Fruit fly (Drosophila melanogaster) whole organism, embryonic: ENCODE results near the gene CG7366.

Experiments
- Abd-B ChIP-seq: fragments of 200-800 bp; sonication (Bioruptor generic); optimal IDR thresholded peaks from 2 replicates; lab custom pipeline; 2018; ENCODE audit warnings: missing biosample characterization, mild to moderate bottlenecking, missing genetic modification characterization, moderate library complexity
- Blimp-1 ChIP-seq: fragments of 200-800 bp; sonication (Bioruptor generic); optimal IDR thresholded peaks from 3 replicates; lab custom pipeline; 2018; ENCODE audit warnings: missing biosample characterization, missing genetic modification characterization, mild to moderate bottlenecking, moderate library complexity, missing genetic modification reagents
- CG11723 ChIP-seq: fragments of 200-800 bp; sonication (Bioruptor generic); optimal IDR thresholded peaks from 2 replicates; lab custom pipeline; 2017; ENCODE audit warnings: missing biosample characterization, mild to moderate bottlenecking, missing genetic modification characterization
- CG13123 ChIP-seq: fragments of 200-800 bp; sonication (Bioruptor generic); optimal IDR thresholded peaks from 2 replicates; lab custom pipeline; 2016; ENCODE audit warnings: missing biosample characterization, missing genetic modification characterization
- CG13287 ChIP-seq: fragments of 200-800 bp; sonication (Bioruptor generic); IDR thresholded peaks from 2 replicates; pipeline ENCODE4 v1.3.6; 2022; ENCODE audit warnings: missing biosample characterization, missing genetic modification characterization; ENCODE audit not compliant: partially characterized antibody
- CG14014 ChIP-seq: fragments of 200-800 bp; sonication (Bioruptor generic); IDR thresholded peaks from 2 replicates; pipeline ENCODE4 v1.3.6; 2022; ENCODE audit warnings: missing biosample characterization, missing genetic modification characterization
- CG15011 ChIP-seq: fragments of 200-800 bp; sonication (Bioruptor generic); optimal IDR thresholded peaks from 3 replicates; lab custom pipeline; 2018; ENCODE audit warnings: missing biosample characterization, mild to moderate bottlenecking, missing genetic modification characterization
- CG15479 ChIP-seq: fragments of 200-800 bp; sonication (Bioruptor generic); optimal IDR thresholded peaks from 3 replicates; lab custom pipeline; 2019; ENCODE audit warnings: missing biosample characterization, mild to moderate bottlenecking, missing genetic modification characterization, moderate library complexity
- CG2116 ChIP-seq: fragments of 200-800 bp; sonication (Bioruptor generic); optimal IDR thresholded peaks from 3 replicates; lab custom pipeline; 2018; ENCODE audit warnings: missing biosample characterization, mild to moderate bottlenecking, missing genetic modification characterization
- CG2199 ChIP-seq: fragments of 200-800 bp; sonication (Bioruptor generic); IDR thresholded peaks from 3 replicates; pipeline ENCODE4 v1.3.6; 2022; ENCODE audit warnings: missing biosample characterization, missing genetic modification characterization
- CG30403 ChIP-seq: fragments of 200-800 bp; sonication (Bioruptor generic); optimal IDR thresholded peaks from 3 replicates; lab custom pipeline; 2016; ENCODE audit warnings: missing biosample characterization, missing genetic modification characterization
- CG3407 ChIP-seq: fragments of 200-800 bp; sonication (Bioruptor generic); optimal IDR thresholded peaks from 2 replicates; lab custom pipeline; 2018; ENCODE audit warnings: missing biosample characterization, mild to moderate bottlenecking, missing genetic modification characterization
- CG4360 ChIP-seq: fragments of 200-800 bp; sonication (Bioruptor generic); IDR thresholded peaks from 2 replicates; pipeline ENCODE4 v1.3.6; 2022; ENCODE audit warnings: missing biosample characterization, missing genetic modification characterization
- CG4424 ChIP-seq: fragments of 200-800 bp; sonication (Bioruptor generic); optimal IDR thresholded peaks from 3 replicates; lab custom pipeline; 2016; ENCODE audit warnings: missing biosample characterization, missing genetic modification characterization
- CG6813 ChIP-seq: fragments of 200-800 bp; sonication (Bioruptor generic); optimal IDR thresholded peaks from 2 replicates; lab custom pipeline; 2017; ENCODE audit warnings: missing biosample characterization, missing genetic modification characterization, mild to moderate bottlenecking, moderate library complexity, missing genetic modification reagents
- Chrac-16 ChIP-seq: fragments of 200-800 bp; sonication (Bioruptor generic); optimal IDR thresholded peaks from 3 replicates; lab custom pipeline; 2016; ENCODE audit warnings: missing biosample characterization, missing genetic modification characterization
- CkIIα-i1 ChIP-seq: fragments of 200-800 bp; sonication (Bioruptor generic); IDR thresholded peaks from 2 replicates; pipeline ENCODE4 v1.3.6; 2022; ENCODE audit warnings: missing biosample characterization, missing genetic modification characterization
- Deaf1 ChIP-seq: fragments of 200-800 bp; optimal IDR thresholded peaks from 3 replicates; lab custom pipeline; 2019; ENCODE audit warnings: missing biosample characterization, mild to moderate bottlenecking, missing genetic modification characterization, moderate library complexity
- Doc2 ChIP-seq: fragments of 200-800 bp; sonication (Bioruptor generic); IDR thresholded peaks from 2 replicates; pipeline ENCODE4 v1.3.6; 2022; ENCODE audit warnings: missing biosample characterization, missing genetic modification characterization
- Eip74EF ChIP-seq, 2 experiments: fragments of 200-800 bp in 1 of 2; fragments of >200 bp in 1 of 2; sonication (Bioruptor generic) in 1 of 2; optimal IDR thresholded peaks; 2 replicates each; lab custom pipeline; 2017 to 2019; ENCODE audit warnings: missing biosample characterization in 2 of 2, missing genetic modification characterization in 2 of 2, mild to moderate bottlenecking in 1 of 2, moderate library complexity in 1 of 2
- HLHmδ ChIP-seq: fragments of 200-800 bp; sonication (Bioruptor generic); optimal IDR thresholded peaks from 2 replicates; lab custom pipeline; 2018; ENCODE audit warnings: missing biosample characterization, mild to moderate bottlenecking, missing genetic modification characterization, moderate library complexity
- HmgZ ChIP-seq: fragments of 200-800 bp; sonication (Bioruptor generic); optimal IDR thresholded peaks from 2 replicates; lab custom pipeline; 2018; ENCODE audit warnings: missing biosample characterization, mild to moderate bottlenecking, missing genetic modification characterization
- Kr ChIP-seq: fragments of 200-800 bp; sonication (Bioruptor generic); optimal IDR thresholded peaks from 2 replicates; lab custom pipeline; 2017; ENCODE audit warnings: missing biosample characterization, mild to moderate bottlenecking, missing genetic modification characterization
- Ravus ChIP-seq: fragments of 200-800 bp; sonication (Bioruptor generic); IDR thresholded peaks from 2 replicates; pipeline ENCODE4 v1.3.6; 2022; ENCODE audit warnings: missing biosample characterization, missing genetic modification characterization
- Sin3A ChIP-seq: fragments of >200 bp; optimal IDR thresholded peaks from 2 replicates; lab custom pipeline; 2018
- Spps ChIP-seq: fragments of 200-800 bp; sonication (Bioruptor generic); optimal IDR thresholded peaks from 2 replicates; lab custom pipeline; 2018; ENCODE audit warnings: missing biosample characterization, mild to moderate bottlenecking, missing genetic modification characterization
- Sry-β ChIP-seq: fragments of 200-800 bp; sonication (Bioruptor generic); optimal IDR thresholded peaks from 2 replicates; lab custom pipeline; 2018; ENCODE audit warnings: missing biosample characterization, mild to moderate bottlenecking, missing genetic modification characterization, moderate library complexity
- TFAM ChIP-seq: fragments of 200-800 bp; sonication (Bioruptor generic); optimal IDR thresholded peaks from 2 replicates; lab custom pipeline; 2017; ENCODE audit warnings: missing biosample characterization, missing genetic modification characterization, inconsistent platforms
- Usf ChIP-seq: fragments of 200-800 bp; sonication (Bioruptor generic); optimal IDR thresholded peaks from 2 replicates; lab custom pipeline; 2017; ENCODE audit warnings: missing genotype, missing biosample characterization, missing genetic modification characterization
- cg ChIP-seq: fragments of 200-800 bp; sonication (Bioruptor generic); optimal IDR thresholded peaks from 3 replicates; lab custom pipeline; 2019; ENCODE audit warnings: missing biosample characterization, mild to moderate bottlenecking, missing genetic modification characterization, moderate library complexity
- chif ChIP-seq, 2 experiments: fragments of 200-800 bp; sonication (Bioruptor generic); optimal IDR thresholded peaks; 3 replicates each; lab custom pipeline; 2016; ENCODE audit warnings: missing biosample characterization in 2 of 2, missing genetic modification characterization in 2 of 2
- chinmo ChIP-seq: fragments of 200-800 bp; sonication (Bioruptor generic); IDR thresholded peaks from 4 replicates; pipeline ENCODE4 v1.3.6; 2022; ENCODE audit warnings: missing biosample characterization, missing genetic modification characterization; ENCODE audit not compliant: partially characterized antibody
- cwo ChIP-seq: fragments of 200-800 bp; sonication (Bioruptor generic); optimal IDR thresholded peaks from 3 replicates; lab custom pipeline; 2017; ENCODE audit warnings: missing biosample characterization, missing genetic modification characterization, mild to moderate bottlenecking, moderate library complexity, missing genetic modification reagents
- disco-r ChIP-seq: fragments of 200-800 bp; sonication (Bioruptor generic); optimal IDR thresholded peaks from 2 replicates; lab custom pipeline; 2016; ENCODE audit warnings: missing biosample characterization, missing genetic modification characterization
- dm ChIP-seq: fragments of 200-800 bp; sonication (Bioruptor generic); optimal IDR thresholded peaks from 3 replicates; lab custom pipeline; 2016; ENCODE audit warnings: missing biosample characterization, missing genetic modification characterization
- dpn ChIP-seq, 2 experiments: fragments of 200-800 bp; sonication (Bioruptor generic); optimal IDR thresholded peaks; 3 replicates each; lab custom pipeline; 2016; ENCODE audit warnings: missing biosample characterization in 2 of 2, missing genetic modification characterization in 2 of 2
- gsb-n ChIP-seq: fragments of 200-800 bp; sonication (Bioruptor generic); optimal IDR thresholded peaks from 3 replicates; lab custom pipeline; 2018; ENCODE audit warnings: missing biosample characterization, mild to moderate bottlenecking, missing genetic modification characterization
- hkb ChIP-seq, 2 experiments: fragments of 200-800 bp in 1 of 2; fragments of >200 bp in 1 of 2; sonication (Bioruptor generic) in 1 of 2; IDR thresholded peaks in 1 of 2; optimal IDR thresholded peaks in 1 of 2; 2 replicates each; pipeline versions ENCODE4 v1.3.6 to Lab custom; 2017 to 2022; ENCODE audit warnings: missing biosample characterization in 1 of 2, missing genetic modification characterization in 1 of 2
- jigr1 ChIP-seq: fragments of 200-800 bp; sonication (Bioruptor generic); IDR thresholded peaks from 3 replicates; pipeline ENCODE4 v1.3.6; 2022; ENCODE audit warnings: missing biosample characterization, missing genetic modification characterization
- knrl ChIP-seq: fragments of 200-800 bp; sonication (Bioruptor generic); IDR thresholded peaks from 3 replicates; pipeline ENCODE4 v1.3.6; 2022; ENCODE audit warnings: missing biosample characterization, missing genetic modification characterization; ENCODE audit not compliant: partially characterized antibody
- pfk ChIP-seq: fragments of 200-800 bp; sonication (Bioruptor generic); optimal IDR thresholded peaks from 2 replicates; lab custom pipeline; 2018; ENCODE audit warnings: missing biosample characterization, mild to moderate bottlenecking, missing genetic modification characterization, moderate library complexity
- psq ChIP-seq: fragments of 200-800 bp; sonication (Bioruptor generic); optimal IDR thresholded peaks from 2 replicates; lab custom pipeline; 2017; ENCODE audit warnings: missing biosample characterization, missing genetic modification characterization
- salm ChIP-seq: fragments of 200-800 bp; sonication (Bioruptor generic); optimal IDR thresholded peaks from 2 replicates; lab custom pipeline; 2018; ENCODE audit warnings: missing biosample characterization, mild to moderate bottlenecking, missing genetic modification characterization
- sc ChIP-seq, 3 experiments: fragments of >200 bp in 2 of 3; fragments of 200-800 bp in 1 of 3; sonication (Bioruptor generic) in 1 of 3; optimal IDR thresholded peaks; 2 replicates in 2 of 3; 3 replicates in 1 of 3; lab custom pipeline; 2017; ENCODE audit warnings: mild to moderate bottlenecking in 1 of 3, missing biosample characterization in 1 of 3, missing genetic modification characterization in 1 of 3, missing genetic modification reagents in 1 of 3
- shn ChIP-seq: fragments of 200-800 bp; sonication (Bioruptor generic); optimal IDR thresholded peaks from 3 replicates; lab custom pipeline; 2016; ENCODE audit warnings: missing biosample characterization, missing genetic modification characterization
- sima ChIP-seq: fragments of 200-800 bp; sonication (Bioruptor generic); optimal IDR thresholded peaks from 2 replicates; lab custom pipeline; 2016; ENCODE audit warnings: missing biosample characterization, missing genetic modification characterization
- stwl ChIP-seq: fragments of 200-800 bp; sonication (Bioruptor generic); optimal IDR thresholded peaks from 3 replicates; lab custom pipeline; 2018; ENCODE audit warnings: missing biosample characterization, mild to moderate bottlenecking, missing genetic modification characterization, moderate library complexity
- sug ChIP-seq: fragments of 200-800 bp; optimal IDR thresholded peaks from 2 replicates; lab custom pipeline; 2019; ENCODE audit warnings: missing biosample characterization, mild to moderate bottlenecking, missing genetic modification characterization, moderate library complexity
- trh ChIP-seq: fragments of 200-800 bp; sonication (Bioruptor generic); optimal IDR thresholded peaks from 2 replicates; lab custom pipeline; 2016; ENCODE audit warnings: missing biosample characterization, missing genetic modification characterization

CG7366 gene

DNA sequence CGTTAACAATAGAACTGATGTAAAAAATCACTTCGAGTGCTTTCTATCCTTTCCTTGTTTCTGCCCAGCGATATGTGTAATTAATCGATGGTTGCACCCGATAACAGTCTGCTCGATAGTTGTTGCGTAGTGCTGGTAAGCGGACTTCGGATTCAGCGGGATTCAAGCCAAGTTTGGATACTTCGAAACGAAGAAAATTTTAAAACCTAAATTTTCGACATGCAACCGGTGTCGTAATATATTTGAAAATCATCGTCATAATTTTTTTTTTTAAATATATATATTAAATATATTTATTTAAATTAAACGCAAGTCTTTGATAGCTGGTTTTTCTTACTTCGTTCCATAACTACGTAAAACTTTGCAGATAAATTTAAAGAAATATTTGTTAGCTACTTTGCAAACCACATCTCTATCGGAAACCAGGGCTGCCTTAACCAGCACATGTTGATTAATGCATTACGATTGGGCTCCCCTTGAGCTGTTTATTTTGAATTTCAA, 4.4 kb downstream of the CG7366 start, which contains the start of the genes UbcE2M and Dhps (continued):
- no peak for TF ChIP-seq Deaf1 (tag; lab: Kevin White, UChicago)
- TF ChIP-seq CG3407 (GFP tag; lab: Kevin White, UChicago): no peak
- TF ChIP-seq Kr (GFP tag; lab: Kevin White, UChicago): no peak
- peak; percentile 83 for TF ChIP-seq knrl (GFP tag; lab: Robert Waterston, UW)
- peak; percentile 71 for TF ChIP-seq CG13287 (GFP tag; lab: Robert Waterston, UW)
- TF ChIP-seq Spps (tag; lab: Kevin White, UChicago): peak; percentile 50
- no peak for TF ChIP-seq CG4360 (GFP tag; lab: Robert Waterston, UW)
- TF ChIP-seq hkb (optimal IDR thresholded peaks at IDR 0.05; lab: Kevin White, UChicago): no peak
- peak; percentile 50 for TF ChIP-seq hkb (GFP tag; IDR thresholded peaks at IDR 0.05; lab: Robert Waterston, UW)
- TF ChIP-seq HmgZ (tag; lab: Kevin White, UChicago): peak; percentile 70
- TF ChIP-seq pfk (GFP tag; lab: Kevin White, UChicago): no peak
- no peak for TF ChIP-seq TFAM (GFP tag; lab: Kevin White, UChicago)
- TF ChIP-seq CG14014 (GFP tag; lab: Robert Waterston, UW): peak; percentile 48; the same call in 1 of the 2 replicates
- no peak for TF ChIP-seq sc (optimal IDR thresholded peaks at IDR 0.05; lab: Kevin White, UChicago)
- peak; percentile 57 for TF ChIP-seq sc (GFP tag; optimal IDR thresholded peaks at IDR 0.05; lab: Kevin White, UChicago)
- peak; percentile 42 for TF ChIP-seq trh
- peak; percentile 83 for TF ChIP-seq CG2116
- TF ChIP-seq CG15479 (GFP tag; lab: Kevin White, UChicago): no peak
- TF ChIP-seq dm: peak; percentile 52
- TF ChIP-seq CG6813 (GFP tag; lab: Kevin White, UChicago): no peak
- no peak for TF ChIP-seq CG2199 (GFP tag; lab: Robert Waterston, UW)
- TF ChIP-seq cwo (GFP tag; lab: Kevin White, UChicago): peak; percentile 57
- peak; percentile 95 for TF ChIP-seq Sry-β (GFP tag; lab: Kevin White, UChicago)
- TF ChIP-seq Doc2 (GFP tag; lab: Robert Waterston, UW): no peak
- TF ChIP-seq jigr1 (GFP tag; lab: Robert Waterston, UW): peak; percentile 60; the same call in 1 of the 3 replicates
- peak; percentile 73 for TF ChIP-seq Usf (GFP tag; lab: Kevin White, UChicago)
- TF ChIP-seq sima (GFP tag; lab: Kevin White, UChicago): no peak
- TF ChIP-seq chif (GFP tag; optimal IDR thresholded peaks at IDR 0.05; lab: Kevin White, UChicago): peak in 1 of 2 experiments; percentile 29
- TF ChIP-seq psq (GFP tag; lab: Kevin White, UChicago): peak; percentile 54
- TF ChIP-seq CG15011: no peak
- TF ChIP-seq stwl (tag; lab: Kevin White, UChicago): peak; percentile 81
- TF ChIP-seq gsb-n (tag; lab: Kevin White, UChicago): no peak
- peak; percentile 67 for TF ChIP-seq Chrac-16 (GFP tag; lab: Kevin White, UChicago)
- TF ChIP-seq chinmo (GFP tag; lab: Robert Waterston, UW): 0 out of 4 replicates have a peak, but pooled peaks have one; percentile 62
- no peak for TF ChIP-seq HLHmδ (GFP tag; lab: Kevin White, UChicago)
- no peak; the same call in 1 of the 2 replicates for TF ChIP-seq Ravus
- peak; percentile 24 for TF ChIP-seq shn
- TF ChIP-seq CG30403: peak; percentile 81
- TF ChIP-seq disco-r (GFP tag; lab: Kevin White, UChicago): no peak
- peak; percentile 66 for TF ChIP-seq dpn (GFP tag; optimal IDR thresholded peaks at IDR 0.05; lab: Kevin White, UChicago)
- peak; percentile 41 for TF ChIP-seq Sin3A
- TF ChIP-seq Blimp-1: no peak
- no peak for TF ChIP-seq CG11723 (GFP tag; lab: Kevin White, UChicago)
- TF ChIP-seq Abd-B (GFP tag; lab: Kevin White, UChicago): peak; percentile 87
- TF ChIP-seq CG4424 (GFP tag; lab: Kevin White, UChicago): peak; percentile 65
- TF ChIP-seq sug (tag; lab: Kevin White, UChicago): peak; percentile 86
- TF ChIP-seq CG13123 (GFP tag; lab: Kevin White, UChicago): peak; percentile 59
- TF ChIP-seq cg (GFP tag; lab: Kevin White, UChicago): no peak
- no peak for TF ChIP-seq Eip74EF (GFP tag; optimal IDR thresholded peaks at IDR 0.05; lab: Kevin White, UChicago)
- no peak for TF ChIP-seq salm (tag; lab: Kevin White, UChicago)
- TF ChIP-seq CkIIα-i1 (GFP tag; lab: Robert Waterston, UW): no peak
